Fruit fly (Drosophila melanogaster) whole organism, prepupa: ENCODE measurements around the gene CG13398.

Experiments
- Blimp-1 ChIP-seq: fragments of 200-800 bp; sonication (Bioruptor generic); optimal IDR thresholded peaks from 3 replicates; lab custom pipeline; 2017; ENCODE audit warnings: missing biosample characterization, missing genetic modification characterization, mild to moderate bottlenecking, moderate library complexity, missing genetic modification reagents
- CG10631 ChIP-seq: fragments of 200-800 bp; sonication (Bioruptor generic); optimal IDR thresholded peaks from 2 replicates; lab custom pipeline; 2016; ENCODE audit warnings: missing biosample characterization, missing genetic modification characterization
- CG10669 ChIP-seq: fragments of 200-800 bp; sonication (Bioruptor generic); optimal IDR thresholded peaks from 3 replicates; lab custom pipeline; 2018; ENCODE audit warnings: missing biosample characterization, mild to moderate bottlenecking, missing genetic modification characterization, moderate library complexity
- CG11762 ChIP-seq: fragments of 200-800 bp; sonication (Bioruptor generic); optimal IDR thresholded peaks from 3 replicates; lab custom pipeline; 2016; ENCODE audit warnings: missing biosample characterization, missing genetic modification characterization; ENCODE audit not compliant: insufficient read depth
- CG11902 ChIP-seq: fragments of 200-800 bp; sonication (Bioruptor generic); optimal IDR thresholded peaks from 3 replicates; lab custom pipeline; 2016; ENCODE audit warnings: missing biosample characterization, missing genetic modification characterization
- CG15336 ChIP-seq: fragments of 200-800 bp; sonication (Bioruptor generic); IDR thresholded peaks from 2 replicates; pipeline ENCODE4 v1.3.6; 2022; ENCODE audit warnings: missing biosample characterization, missing genetic modification characterization
- CG16779 ChIP-seq: fragments of 200-800 bp; sonication (Bioruptor generic); optimal IDR thresholded peaks from 3 replicates; lab custom pipeline; 2017; ENCODE audit warnings: missing biosample characterization, mild to moderate bottlenecking, missing genetic modification characterization
- CG3032 ChIP-seq: fragments of 200-800 bp; optimal IDR thresholded peaks from 2 replicates; lab custom pipeline; 2019; ENCODE audit warnings: missing biosample characterization, mild to moderate bottlenecking, missing genetic modification characterization, moderate library complexity
- CG31627 ChIP-seq: fragments of 200-800 bp; sonication (Bioruptor generic); optimal IDR thresholded peaks from 3 replicates; lab custom pipeline; 2016; ENCODE audit warnings: missing biosample characterization, missing genetic modification characterization
- CG32006 ChIP-seq: fragments of 200-800 bp; sonication (Bioruptor generic); optimal IDR thresholded peaks from 3 replicates; lab custom pipeline; 2017; ENCODE audit warnings: missing biosample characterization, mild to moderate bottlenecking, missing genetic modification characterization
- CG34406 ChIP-seq: fragments of 200-800 bp; sonication (Bioruptor generic); optimal IDR thresholded peaks from 3 replicates; lab custom pipeline; 2016; ENCODE audit warnings: missing biosample characterization, missing genetic modification characterization
- CG4318 ChIP-seq: fragments of 200-800 bp; sonication (Bioruptor generic); optimal IDR thresholded peaks from 3 replicates; lab custom pipeline; 2017; ENCODE audit warnings: missing biosample characterization, mild to moderate bottlenecking, missing genetic modification characterization
- CG6163 ChIP-seq: fragments of 200-800 bp; sonication (Bioruptor generic); IDR thresholded peaks from 3 replicates; pipeline ENCODE4 v1.3.6; 2022; ENCODE audit warnings: missing biosample characterization, missing genetic modification characterization
- CG6792 ChIP-seq: fragments of 200-800 bp; sonication (Bioruptor generic); optimal IDR thresholded peaks from 3 replicates; lab custom pipeline; 2016; ENCODE audit warnings: missing biosample characterization, missing genetic modification characterization
- CG6808 ChIP-seq: fragments of 200-800 bp; sonication (Bioruptor generic); optimal IDR thresholded peaks from 3 replicates; lab custom pipeline; 2017; ENCODE audit warnings: missing biosample characterization, missing genetic modification characterization, mild to moderate bottlenecking, moderate library complexity, missing genetic modification reagents
- CG6854 ChIP-seq: fragments of 200-800 bp; sonication (Bioruptor generic); optimal IDR thresholded peaks from 2 replicates; lab custom pipeline; 2017; ENCODE audit warnings: missing biosample characterization, mild to moderate bottlenecking, missing genetic modification characterization
- CG7368 ChIP-seq: fragments of 200-800 bp; sonication (Bioruptor generic); optimal IDR thresholded peaks from 3 replicates; lab custom pipeline; 2016; ENCODE audit warnings: missing biosample characterization, missing genetic modification characterization
- CG8119 ChIP-seq: fragments of 200-800 bp; sonication (Bioruptor generic); IDR thresholded peaks from 3 replicates; pipeline ENCODE4 v1.3.6; 2022; ENCODE audit warnings: missing biosample characterization, missing genetic modification characterization
- CG8632 ChIP-seq: fragments of 200-800 bp; sonication (Bioruptor generic); optimal IDR thresholded peaks from 3 replicates; lab custom pipeline; 2016; ENCODE audit warnings: missing biosample characterization, missing genetic modification characterization
- CG9139 ChIP-seq: fragments of 200-800 bp; sonication (Bioruptor generic); optimal IDR thresholded peaks from 3 replicates; lab custom pipeline; 2017; ENCODE audit warnings: missing biosample characterization, mild to moderate bottlenecking, missing genetic modification characterization
- Eip75B ChIP-seq: fragments of 200-800 bp; sonication (Bioruptor generic); optimal IDR thresholded peaks from 3 replicates; lab custom pipeline; 2016; ENCODE audit warnings: missing biosample characterization, missing genetic modification characterization
- Eip78C ChIP-seq: fragments of 200-800 bp; sonication (Bioruptor generic); peaks from one replicate; lab custom pipeline; 2016; ENCODE audit warnings: missing biosample characterization, missing genetic modification characterization
- Eip93F ChIP-seq: fragments of 200-800 bp; sonication (Bioruptor generic); optimal IDR thresholded peaks from 2 replicates; lab custom pipeline; 2016; ENCODE audit warnings: missing biosample characterization, mild to moderate bottlenecking, missing genetic modification characterization
- Ets21C ChIP-seq: fragments of 200-800 bp; sonication (Bioruptor generic); optimal IDR thresholded peaks from 3 replicates; lab custom pipeline; 2016; ENCODE audit warnings: missing biosample characterization, missing genetic modification characterization
- Gug ChIP-seq: fragments of 200-800 bp; sonication (Bioruptor generic); IDR thresholded peaks from 2 replicates; pipeline ENCODE4 v1.3.6; 2022; ENCODE audit warnings: missing biosample characterization, missing genetic modification characterization
- Hr38 ChIP-seq: sonication (Bioruptor generic); optimal IDR thresholded peaks from 2 replicates; lab custom pipeline; 2016; ENCODE audit warnings: missing biosample characterization, missing genetic modification characterization
- Hr39 ChIP-seq: fragments of 200-800 bp; sonication (Bioruptor generic); optimal IDR thresholded peaks from 2 replicates; lab custom pipeline; 2016; ENCODE audit warnings: missing biosample characterization, missing genetic modification characterization
- Hr4 ChIP-seq: fragments of 200-800 bp; sonication (Bioruptor generic); optimal IDR thresholded peaks from 3 replicates; lab custom pipeline; 2016; ENCODE audit warnings: missing biosample characterization, missing genetic modification characterization
- Lpt ChIP-seq: fragments of 200-800 bp; sonication (Bioruptor generic); optimal IDR thresholded peaks from 3 replicates; lab custom pipeline; 2016; ENCODE audit warnings: missing biosample characterization, missing genetic modification characterization
- Met ChIP-seq: fragments of 200-800 bp; sonication (Bioruptor generic); optimal IDR thresholded peaks from 3 replicates; lab custom pipeline; 2016; ENCODE audit warnings: missing biosample characterization, missing genetic modification characterization
- Smox ChIP-seq: fragments of 200-800 bp; sonication (Bioruptor generic); optimal IDR thresholded peaks from 3 replicates; lab custom pipeline; 2016; ENCODE audit warnings: missing biosample characterization, missing genetic modification characterization
- Sox102F ChIP-seq: fragments of 200-800 bp; sonication (Bioruptor generic); optimal IDR thresholded peaks from 2 replicates; lab custom pipeline; 2016; ENCODE audit warnings: missing biosample characterization, mild to moderate bottlenecking, missing genetic modification characterization
- Sox14 ChIP-seq: fragments of 200-800 bp; sonication (Bioruptor generic); optimal IDR thresholded peaks from 3 replicates; lab custom pipeline; 2016; ENCODE audit warnings: missing biosample characterization, missing genetic modification characterization
- Sox15 ChIP-seq: fragments of 200-800 bp; sonication (Bioruptor generic); optimal IDR thresholded peaks from 3 replicates; lab custom pipeline; 2016; ENCODE audit warnings: missing biosample characterization, missing genetic modification characterization
- achi ChIP-seq: fragments of 200-800 bp; sonication (Bioruptor generic); optimal IDR thresholded peaks from 3 replicates; lab custom pipeline; 2016; ENCODE audit warnings: missing biosample characterization, missing genetic modification characterization
- cyc ChIP-seq: fragments of 200-800 bp; sonication (Bioruptor generic); optimal IDR thresholded peaks from 3 replicates; lab custom pipeline; 2016; ENCODE audit warnings: missing biosample characterization, missing genetic modification characterization
- dac ChIP-seq: fragments of 200-800 bp; sonication (Bioruptor generic); optimal IDR thresholded peaks from 2 replicates; lab custom pipeline; 2017; ENCODE audit warnings: missing biosample characterization, mild to moderate bottlenecking, missing genetic modification characterization
- dsx ChIP-seq: fragments of 200-800 bp; optimal IDR thresholded peaks from 3 replicates; lab custom pipeline; 2019; ENCODE audit warnings: missing biosample characterization, mild to moderate bottlenecking, missing genetic modification characterization, moderate library complexity; ENCODE audit not compliant: poor library complexity, severe bottlenecking
- fd59A ChIP-seq: fragments of 200-800 bp; sonication (Bioruptor generic); optimal IDR thresholded peaks from 2 replicates; lab custom pipeline; 2017; ENCODE audit warnings: missing biosample characterization, mild to moderate bottlenecking, missing genetic modification characterization, missing genetic modification reagents
- fkh ChIP-seq: fragments of 200-800 bp; sonication (Bioruptor generic); optimal IDR thresholded peaks from 3 replicates; lab custom pipeline; 2017; ENCODE audit warnings: missing biosample characterization, mild to moderate bottlenecking, missing genetic modification characterization, moderate library complexity
- net ChIP-seq: fragments of 200-800 bp; sonication (Bioruptor generic); optimal IDR thresholded peaks from 3 replicates; lab custom pipeline; 2016; ENCODE audit warnings: missing biosample characterization, missing genetic modification characterization
- pdm3 ChIP-seq: fragments of 200-800 bp; sonication (Bioruptor generic); optimal IDR thresholded peaks from 3 replicates; lab custom pipeline; 2016; ENCODE audit warnings: missing biosample characterization, missing genetic modification characterization
- salr ChIP-seq, 2 experiments: fragments of 200-800 bp; sonication (Bioruptor generic); optimal IDR thresholded peaks; 3 replicates each; lab custom pipeline; 2016 to 2018; ENCODE audit warnings: missing biosample characterization in 2 of 2, missing genetic modification characterization in 2 of 2, mild to moderate bottlenecking in 1 of 2
- ss ChIP-seq, 2 experiments: fragments of 200-800 bp; sonication (Bioruptor generic); optimal IDR thresholded peaks; 2 replicates in 1 of 2; 3 replicates in 1 of 2; lab custom pipeline; 2017 to 2018; ENCODE audit warnings: mild to moderate bottlenecking in 2 of 2, missing biosample characterization in 2 of 2, missing genetic modification characterization in 2 of 2, moderate library complexity in 1 of 2
- svp ChIP-seq: fragments of 200-800 bp; sonication (Bioruptor generic); peaks from one replicate; lab custom pipeline; 2016; ENCODE audit warnings: missing biosample characterization, missing genetic modification characterization
- topi ChIP-seq: fragments of 200-800 bp; sonication (Bioruptor generic); optimal IDR thresholded peaks from 3 replicates; lab custom pipeline; 2016; ENCODE audit warnings: missing biosample characterization, missing genetic modification characterization
- vri ChIP-seq: fragments of 200-800 bp; sonication (Bioruptor generic); optimal IDR thresholded peaks from 3 replicates; lab custom pipeline; 2016; ENCODE audit warnings: missing biosample characterization, mild to moderate bottlenecking, missing genetic modification characterization

Gene CG13398

DNA sequence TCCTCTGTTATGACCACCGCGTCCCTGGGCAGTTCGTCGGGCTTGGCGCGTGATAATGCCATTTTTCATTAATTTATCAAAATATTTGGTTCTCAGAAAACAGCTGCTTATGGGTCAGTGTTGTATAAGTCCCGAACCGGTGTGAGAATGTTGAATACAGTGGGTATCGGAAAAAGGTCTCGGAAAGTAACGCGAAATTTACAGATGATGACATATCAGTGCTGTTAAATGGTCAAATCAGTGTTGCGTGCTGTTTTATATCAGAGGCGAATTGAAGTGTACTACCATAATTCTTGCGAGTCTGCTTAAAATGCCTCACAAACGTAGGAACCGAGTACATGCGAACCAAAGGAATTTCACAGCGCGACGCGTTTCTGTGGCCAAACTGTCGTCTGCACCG lies 32.4 kb downstream of the CG13398 start, which contains the start of the genes CG13392 and Rcd4 (continued):
- TF ChIP-seq Blimp-1 (GFP tag; lab: Kevin White, UChicago) = no peak
- peak; percentile 78 for TF ChIP-seq Eip78C
- no peak for TF ChIP-seq Eip93F (GFP tag; lab: Kevin White, UChicago)
- no peak for TF ChIP-seq CG9139
- peak; percentile 59 for TF ChIP-seq CG7368
- peak; percentile 52 for TF ChIP-seq net (GFP tag; lab: Kevin White, UChicago)
- peak; percentile 47 for TF ChIP-seq svp (GFP tag; lab: Kevin White, UChicago)
- peak; percentile 14 for TF ChIP-seq CG34406 (GFP tag; lab: Kevin White, UChicago)
- peak; percentile 30 for TF ChIP-seq dsx (GFP tag; lab: Kevin White, UChicago)
- TF ChIP-seq CG6854 (GFP tag; lab: Kevin White, UChicago) = peak; percentile 36
- TF ChIP-seq vri = peak; percentile 92
- TF ChIP-seq topi (GFP tag; lab: Kevin White, UChicago) = peak; percentile 76
- peak; percentile 62 for TF ChIP-seq CG10631
- peak; percentile 57 for TF ChIP-seq pdm3

- peak; percentile 45; the same call in 1 of the 3 replicates for TF ChIP-seq CG8119 (GFP tag; lab: Robert Waterston, UW)
- peak; percentile 52 for TF ChIP-seq Met (GFP tag; lab: Kevin White, UChicago)
- no peak for TF ChIP-seq Ets21C (GFP tag; lab: Kevin White, UChicago)
- peak; percentile 46 for TF ChIP-seq dsx (GFP tag; lab: Kevin White, UChicago)
- TF ChIP-seq CG16779 (tag; lab: Kevin White, UChicago) = no peak
- no peak for TF ChIP-seq Lpt (GFP tag; lab: Kevin White, UChicago)
- TF ChIP-seq Eip75B = peak; percentile 38
- TF ChIP-seq net (GFP tag; lab: Kevin White, UChicago) = peak; percentile 32
- TF ChIP-seq CG9139 = peak; percentile 6
- peak; percentile 14 for TF ChIP-seq CG32006 (GFP tag; lab: Kevin White, UChicago)
- peak; percentile 19 for TF ChIP-seq CG31627 (GFP tag; lab: Kevin White, UChicago)
- peak; percentile 29 for TF ChIP-seq cyc (GFP tag; lab: Kevin White, UChicago)
- peak; percentile 52 for TF ChIP-seq Sox102F
- peak; percentile 2 for TF ChIP-seq CG8632 (GFP tag; lab: Kevin White, UChicago)
- TF ChIP-seq CG6163 = peak; percentile 37; the same call in 1 of the 3 replicates
- TF ChIP-seq vri = peak; percentile 71
- TF ChIP-seq CG6808 (GFP tag; lab: Kevin White, UChicago) = peak; percentile 15
- peak; percentile 32 for TF ChIP-seq Hr39 (GFP tag; lab: Kevin White, UChicago)
- peak; percentile 42 for TF ChIP-seq pdm3
- peak; percentile 8 for TF ChIP-seq CG3032 (tag; lab: Kevin White, UChicago)
- peak; percentile 69 for TF ChIP-seq svp (GFP tag; lab: Kevin White, UChicago)
- peak; percentile 29 for TF ChIP-seq CG34406 (GFP tag; lab: Kevin White, UChicago)
- TF ChIP-seq Sox14 (GFP tag; lab: Kevin White, UChicago) = peak; percentile 45
- no peak for TF ChIP-seq dac (GFP tag; lab: Kevin White, UChicago)
- peak; percentile 66 for TF ChIP-seq fkh (GFP tag; lab: Kevin White, UChicago)
- TF ChIP-seq ss (GFP tag; optimal IDR thresholded peaks at IDR 0.05; lab: Kevin White, UChicago) = peak in 1 of 2 experiments; percentile 11
- TF ChIP-seq Gug (GFP tag; lab: Robert Waterston, UW) = no peak
- no peak for TF ChIP-seq CG10669 (GFP tag; lab: Kevin White, UChicago)
- TF ChIP-seq CG11902 (GFP tag; lab: Kevin White, UChicago) = no peak
- no peak for TF ChIP-seq CG11762 (GFP tag; lab: Kevin White, UChicago)
- TF ChIP-seq achi (GFP tag; lab: Kevin White, UChicago) = peak; percentile 39
- peak; percentile 48 for TF ChIP-seq Hr4 (GFP tag; lab: Kevin White, UChicago)
- no peak for TF ChIP-seq fd59A (GFP tag; lab: Kevin White, UChicago)
- peak; percentile 9 for TF ChIP-seq Eip93F (GFP tag; lab: Kevin White, UChicago)
- TF ChIP-seq Smox (GFP tag; lab: Kevin White, UChicago) = peak; percentile 64
- peak; percentile 44 for TF ChIP-seq topi (GFP tag; lab: Kevin White, UChicago)
- peak in 1 of 2 experiments; percentile 19 for TF ChIP-seq salr (GFP tag; optimal IDR thresholded peaks at IDR 0.05; lab: Kevin White, UChicago)
- TF ChIP-seq Sox15 = peak; percentile 12
- TF ChIP-seq CG6792 (GFP tag; lab: Kevin White, UChicago) = peak; percentile 16
- no peak for TF ChIP-seq Hr38
- TF ChIP-seq CG4318 (GFP tag; lab: Kevin White, UChicago) = no peak
- TF ChIP-seq CG15336 (GFP tag; lab: Robert Waterston, UW) = peak; percentile 39
- TF ChIP-seq CG7368 = no peak
- TF ChIP-seq Blimp-1 (GFP tag; lab: Kevin White, UChicago) = peak; percentile 64
Observed at dm6 chr2L:8381508-8382036, 33.5 kb downstream of the CG13398 start, which contains the start of gene AlaRS. AlaRS (minus strand) TSS chr2L:8381764.
